Fruit fly (Drosophila melanogaster) whole organism, embryonic: ENCODE results near the gene Mdr65.

Source experiments
- Abd-B ChIP-seq: fragments of 200-800 bp; sonication (Bioruptor generic); optimal IDR thresholded peaks from 2 replicates; lab custom pipeline; 2018; ENCODE audit warnings: missing biosample characterization, mild to moderate bottlenecking, missing genetic modification characterization, moderate library complexity
- Bgb ChIP-seq: fragments of 200-800 bp; sonication (Bioruptor generic); IDR thresholded peaks from 2 replicates; pipeline ENCODE4 v1.3.6; 2022; ENCODE audit warnings: missing biosample characterization, missing genetic modification characterization; ENCODE audit not compliant: partially characterized antibody
- Bteb2 ChIP-seq: fragments of 200-800 bp; sonication (Bioruptor generic); optimal IDR thresholded peaks from 2 replicates; lab custom pipeline; 2016; ENCODE audit warnings: missing biosample characterization, missing genetic modification characterization
- CG10147 ChIP-seq: fragments of 200-800 bp; sonication (Bioruptor generic); optimal IDR thresholded peaks from 2 replicates; lab custom pipeline; 2019; ENCODE audit warnings: missing biosample characterization, mild to moderate bottlenecking, missing genetic modification characterization, moderate library complexity
- CG11504 ChIP-seq: fragments of 200-800 bp; sonication (Bioruptor generic); optimal IDR thresholded peaks from 3 replicates; lab custom pipeline; 2019; ENCODE audit warnings: missing biosample characterization, mild to moderate bottlenecking, missing genetic modification characterization, moderate library complexity
- CG12071 ChIP-seq: fragments of 200-800 bp; sonication (Bioruptor generic); optimal IDR thresholded peaks from 3 replicates; lab custom pipeline; 2018; ENCODE audit warnings: missing biosample characterization, mild to moderate bottlenecking, missing genetic modification characterization
- CG13424 ChIP-seq: fragments of 200-800 bp; sonication (Bioruptor generic); optimal IDR thresholded peaks from 2 replicates; lab custom pipeline; 2019; ENCODE audit warnings: missing biosample characterization, mild to moderate bottlenecking, missing genetic modification characterization, moderate library complexity
- CG14014 ChIP-seq: fragments of 200-800 bp; sonication (Bioruptor generic); IDR thresholded peaks from 2 replicates; pipeline ENCODE4 v1.3.6; 2022; ENCODE audit warnings: missing biosample characterization, missing genetic modification characterization
- CG14441 ChIP-seq: fragments of 200-800 bp; sonication (Bioruptor generic); IDR thresholded peaks from 2 replicates; pipeline ENCODE4 v1.3.6; 2022; ENCODE audit warnings: missing biosample characterization, missing genetic modification characterization
- CG17612 ChIP-seq: fragments of 200-800 bp; sonication (Bioruptor generic); IDR thresholded peaks from 2 replicates; pipeline ENCODE4 v1.3.6; 2022; ENCODE audit warnings: missing biosample characterization, missing genetic modification characterization
- CG18262 ChIP-seq: fragments of 200-800 bp; optimal IDR thresholded peaks from 3 replicates; lab custom pipeline; 2019; ENCODE audit warnings: missing biosample characterization, mild to moderate bottlenecking, missing genetic modification characterization, moderate library complexity
- CG32532 ChIP-seq: fragments of 200-800 bp; sonication (Bioruptor generic); IDR thresholded peaks from 2 replicates; pipeline ENCODE4 v1.3.6; 2022; ENCODE audit warnings: missing biosample characterization, missing genetic modification characterization
- CG3407 ChIP-seq: fragments of 200-800 bp; sonication (Bioruptor generic); optimal IDR thresholded peaks from 2 replicates; lab custom pipeline; 2018; ENCODE audit warnings: missing biosample characterization, mild to moderate bottlenecking, missing genetic modification characterization
- CG3995 ChIP-seq: fragments of 200-800 bp; sonication (Bioruptor generic); optimal IDR thresholded peaks from 3 replicates; lab custom pipeline; 2016; ENCODE audit warnings: missing biosample characterization, missing genetic modification characterization
- CG6272 ChIP-seq: fragments of 200-800 bp; sonication (Bioruptor generic); IDR thresholded peaks from 2 replicates; pipeline ENCODE4 v1.3.6; 2022; ENCODE audit warnings: missing biosample characterization, missing genetic modification characterization
- CG7928 ChIP-seq: fragments of 200-800 bp; sonication (Bioruptor generic); optimal IDR thresholded peaks from 2 replicates; lab custom pipeline; 2017; ENCODE audit warnings: missing biosample characterization, mild to moderate bottlenecking, missing genetic modification characterization
- CG8359 ChIP-seq: fragments of 200-800 bp; sonication (Bioruptor generic); optimal IDR thresholded peaks from 2 replicates; lab custom pipeline; 2017; ENCODE audit warnings: missing biosample characterization, mild to moderate bottlenecking, missing genetic modification characterization, borderline replicate concordance
- CG9437 ChIP-seq: fragments of 200-800 bp; sonication (Bioruptor generic); optimal IDR thresholded peaks from 2 replicates; lab custom pipeline; 2018; ENCODE audit warnings: missing biosample characterization, mild to moderate bottlenecking, missing genetic modification characterization
- CHES-1-like ChIP-seq: fragments of 200-800 bp; sonication (Bioruptor generic); optimal IDR thresholded peaks from 2 replicates; lab custom pipeline; 2016; ENCODE audit warnings: missing biosample characterization, missing genetic modification characterization
- D19B ChIP-seq: fragments of 200-800 bp; sonication (Bioruptor generic); optimal IDR thresholded peaks from 2 replicates; lab custom pipeline; 2017; ENCODE audit warnings: missing biosample characterization, mild to moderate bottlenecking, missing genetic modification characterization
- Dbx ChIP-seq: fragments of 200-800 bp; sonication (Bioruptor generic); IDR thresholded peaks from 3 replicates; pipeline ENCODE4 v1.3.6; 2022; ENCODE audit warnings: missing biosample characterization, missing genetic modification characterization
- Dip3 ChIP-seq: fragments of 200-800 bp; sonication (Bioruptor generic); optimal IDR thresholded peaks from 3 replicates; lab custom pipeline; 2016; ENCODE audit warnings: missing biosample characterization, missing genetic modification characterization
- HLH54F ChIP-seq: fragments of 200-800 bp; sonication (Bioruptor generic); optimal IDR thresholded peaks from 3 replicates; lab custom pipeline; 2016; ENCODE audit warnings: missing biosample characterization, missing genetic modification characterization
- HmgD ChIP-seq: fragments of 200-800 bp; sonication (Bioruptor generic); optimal IDR thresholded peaks from 3 replicates; lab custom pipeline; 2016; ENCODE audit warnings: missing biosample characterization, missing genetic modification characterization
- Lpt ChIP-seq: fragments of >200 bp; optimal IDR thresholded peaks from 2 replicates; lab custom pipeline; 2018; ENCODE audit warnings: missing biosample characterization, missing genetic modification characterization
- MTF-1 ChIP-seq: fragments of 200-800 bp; sonication (Bioruptor generic); optimal IDR thresholded peaks from 2 replicates; lab custom pipeline; 2018; ENCODE audit warnings: missing biosample characterization, mild to moderate bottlenecking, missing genetic modification characterization, borderline replicate concordance
- Nf-YC ChIP-seq: fragments of 200-800 bp; optimal IDR thresholded peaks from 3 replicates; lab custom pipeline; 2019; ENCODE audit warnings: missing biosample characterization, mild to moderate bottlenecking, missing genetic modification characterization, moderate library complexity
- Sox100B ChIP-seq: fragments of 200-800 bp; sonication (Bioruptor generic); optimal IDR thresholded peaks from 3 replicates; lab custom pipeline; 2018; ENCODE audit warnings: missing biosample characterization, mild to moderate bottlenecking, missing genetic modification characterization
- Trl ChIP-seq, 3 experiments: fragments of >200 bp in 2 of 3; fragments of 200-800 bp in 1 of 3; sonication (Bioruptor generic) in 1 of 3; optimal IDR thresholded peaks; 2 replicates in 1 of 3; 3 replicates in 2 of 3; lab custom pipeline; 2016 to 2017; ENCODE audit warnings: missing biosample characterization in 1 of 3, missing genetic modification characterization in 1 of 3
- abd-A ChIP-seq: fragments of 200-800 bp; sonication (Bioruptor generic); optimal IDR thresholded peaks from 3 replicates; lab custom pipeline; 2019; ENCODE audit warnings: missing biosample characterization, mild to moderate bottlenecking, missing genetic modification characterization, moderate library complexity
- bigmax ChIP-seq: fragments of 200-800 bp; sonication (Bioruptor generic); optimal IDR thresholded peaks from 2 replicates; lab custom pipeline; 2018; ENCODE audit warnings: missing biosample characterization, mild to moderate bottlenecking, missing genetic modification characterization
- btn ChIP-seq: fragments of 200-800 bp; sonication (Bioruptor generic); optimal IDR thresholded peaks from 2 replicates; lab custom pipeline; 2016; ENCODE audit warnings: missing biosample characterization, missing genetic modification characterization
- chinmo ChIP-seq: fragments of 200-800 bp; sonication (Bioruptor generic); IDR thresholded peaks from 4 replicates; pipeline ENCODE4 v1.3.6; 2022; ENCODE audit warnings: missing biosample characterization, missing genetic modification characterization; ENCODE audit not compliant: partially characterized antibody
- crol ChIP-seq: fragments of 200-800 bp; sonication (Bioruptor generic); IDR thresholded peaks from 2 replicates; pipeline ENCODE4 v1.3.6; 2022; ENCODE audit warnings: missing biosample characterization, missing genetic modification characterization
- dm ChIP-seq: fragments of 200-800 bp; sonication (Bioruptor generic); optimal IDR thresholded peaks from 3 replicates; lab custom pipeline; 2016; ENCODE audit warnings: missing biosample characterization, missing genetic modification characterization
- dmrt11E ChIP-seq: fragments of 200-800 bp; sonication (Bioruptor generic); optimal IDR thresholded peaks from 3 replicates; lab custom pipeline; 2018; ENCODE audit warnings: missing biosample characterization, mild to moderate bottlenecking, missing genetic modification characterization, moderate library complexity
- exex ChIP-seq: fragments of 200-800 bp; sonication (Bioruptor generic); optimal IDR thresholded peaks from 4 replicates; lab custom pipeline; 2018; ENCODE audit warnings: missing biosample characterization, mild to moderate bottlenecking, missing genetic modification characterization, moderate library complexity
- fru ChIP-seq: fragments of >200 bp; optimal IDR thresholded peaks from 2 replicates; lab custom pipeline; 2017
- ftz-f1 ChIP-seq: fragments of 200-800 bp; sonication (Bioruptor generic); optimal IDR thresholded peaks from 2 replicates; lab custom pipeline; 2016; ENCODE audit warnings: missing biosample characterization, missing genetic modification characterization
- her ChIP-seq: fragments of 200-800 bp; sonication (Bioruptor generic); optimal IDR thresholded peaks from 2 replicates; lab custom pipeline; 2016; ENCODE audit warnings: missing biosample characterization, missing genetic modification characterization
- lab ChIP-seq: fragments of 200-800 bp; sonication (Bioruptor generic); optimal IDR thresholded peaks from 3 replicates; lab custom pipeline; 2017; ENCODE audit warnings: missing biosample characterization, missing genetic modification characterization, mild to moderate bottlenecking, moderate library complexity, missing genetic modification reagents
- mam ChIP-seq: fragments of 200-800 bp; sonication (Bioruptor generic); optimal IDR thresholded peaks from 3 replicates; lab custom pipeline; 2016; ENCODE audit warnings: missing biosample characterization, missing genetic modification characterization
- oc ChIP-seq: fragments of 200-800 bp; sonication (Bioruptor generic); optimal IDR thresholded peaks from 2 replicates; lab custom pipeline; 2018; ENCODE audit warnings: missing biosample characterization, mild to moderate bottlenecking, missing genetic modification characterization, moderate library complexity
- org-1 ChIP-seq: fragments of 200-800 bp; sonication (Bioruptor generic); optimal IDR thresholded peaks from 2 replicates; lab custom pipeline; 2017; ENCODE audit warnings: missing biosample characterization, missing genetic modification characterization
- run ChIP-seq: fragments of 200-800 bp; sonication (Bioruptor generic); optimal IDR thresholded peaks from 3 replicates; lab custom pipeline; 2018; ENCODE audit warnings: missing biosample characterization, mild to moderate bottlenecking, missing genetic modification characterization
- tna ChIP-seq: fragments of 200-800 bp; sonication (Bioruptor generic); IDR thresholded peaks from 2 replicates; pipeline ENCODE4 v1.3.6; 2022; ENCODE audit warnings: missing biosample characterization, missing genetic modification characterization; ENCODE audit not compliant: partially characterized antibody
- ttk ChIP-seq: fragments of 200-800 bp; sonication (Bioruptor generic); IDR thresholded peaks from 2 replicates; pipeline ENCODE4 v2.1.2; 2022; ENCODE audit warnings: missing biosample characterization, missing genetic modification characterization
- unpg ChIP-seq: fragments of 200-800 bp; sonication (Bioruptor generic); optimal IDR thresholded peaks from 3 replicates; lab custom pipeline; 2018; ENCODE audit warnings: missing biosample characterization, mild to moderate bottlenecking, missing genetic modification characterization, moderate library complexity
- wor ChIP-seq: fragments of 200-800 bp; sonication (Bioruptor generic); IDR thresholded peaks from 2 replicates; pipeline ENCODE4 v1.3.6; 2022; ENCODE audit warnings: missing biosample characterization, missing genetic modification characterization

Mdr65 gene

DNA sequence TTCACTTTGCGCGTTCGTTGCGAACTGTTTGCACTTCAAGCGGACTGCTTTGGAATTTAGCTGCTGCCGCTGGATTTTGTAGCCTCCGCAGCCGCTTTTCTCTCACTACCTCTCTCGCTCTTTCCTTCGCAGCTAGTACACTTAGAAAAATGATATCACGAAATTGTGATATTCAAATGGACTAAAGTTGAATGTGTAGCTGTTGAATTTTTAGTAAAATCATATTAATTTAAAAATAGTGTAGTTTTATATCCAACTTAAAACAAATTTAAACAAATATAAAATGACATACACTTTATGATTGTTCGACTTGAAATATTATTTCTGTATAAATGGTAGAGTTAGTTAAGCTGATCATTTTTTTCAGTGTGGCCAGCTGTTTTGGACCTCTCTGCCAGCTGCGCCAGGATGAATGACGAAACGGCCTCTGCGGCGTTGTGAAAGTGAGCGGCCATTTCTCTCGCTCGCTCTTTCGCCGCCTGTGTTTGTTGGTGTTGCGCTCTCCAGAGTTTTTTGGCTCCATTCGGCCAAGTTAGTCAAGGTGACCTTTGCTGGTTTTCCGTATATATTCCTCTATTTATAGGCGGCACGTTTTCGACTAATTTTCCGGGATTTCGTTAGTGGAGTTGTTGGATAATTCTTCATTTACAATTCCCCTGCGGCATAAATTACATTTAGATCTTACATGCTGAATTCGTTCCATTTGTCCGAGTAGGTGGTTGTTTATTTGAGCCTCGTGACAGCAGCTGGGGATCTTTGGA, 17.3 kb upstream of the Mdr65 start, which contains the start of gene Ldh (continued):
- TF ChIP-seq Nf-YC (peak; percentile 90), Trl (optimal IDR thresholded peaks at IDR 0.05; lab: Kevin White, UChicago) (peak; percentile 57 to 65), Trl (GFP tag; optimal IDR thresholded peaks at IDR 0.05; lab: Kevin White, UChicago) (peak; percentile 68), CG10147 (GFP tag; lab: Kevin White, UChicago) (peak; percentile 97), CG8359 (GFP tag; lab: Kevin White, UChicago) (peak; percentile 87), chinmo (no peak), bigmax (GFP tag; lab: Kevin White, UChicago) (no peak), CG3995 (peak; percentile 58), HLH54F (GFP tag; lab: Kevin White, UChicago) (peak; percentile 86), Abd-B (GFP tag; lab: Kevin White, UChicago) (peak; percentile 94), Bgb (GFP tag; lab: Robert Waterston, UW) (no peak), CG6272 (peak; percentile 85), CHES-1-like (GFP tag; lab: Kevin White, UChicago) (peak; percentile 55), CG18262 (peak; percentile 99), Bteb2 (GFP tag; lab: Kevin White, UChicago) (peak; percentile 89), CG7928 (GFP tag; lab: Kevin White, UChicago) (peak; percentile 63), CG9437 (GFP tag; lab: Kevin White, UChicago) (peak; percentile 93), ttk (GFP tag; lab: Robert Waterston, UW) (peak; percentile 90), run (tag; lab: Kevin White, UChicago) (peak; percentile 93), abd-A (peak; percentile 68), CG13424 (tag; lab: Kevin White, UChicago) (peak; percentile 98), Dip3 (peak; percentile 50), mam (peak; percentile 76), dm (GFP tag; lab: Kevin White, UChicago) (peak; percentile 55), CG11504 (tag; lab: Kevin White, UChicago) (peak; percentile 95), org-1 (GFP tag; lab: Kevin White, UChicago) (peak; percentile 95), btn (GFP tag; lab: Kevin White, UChicago) (no peak), ftz-f1 (no peak), oc (peak; percentile 96), CG14441 (GFP tag; lab: Robert Waterston, UW) (peak; percentile 87), CG12071 (GFP tag; lab: Kevin White, UChicago) (peak; percentile 89), tna (GFP tag; lab: Robert Waterston, UW) (no peak), Lpt (no peak), Dbx (GFP tag; lab: Robert Waterston, UW) (peak; percentile 91), fru (lab: Kevin White, UChicago) (no peak), HmgD (GFP tag; lab: Kevin White, UChicago) (no peak), MTF-1 (GFP tag; lab: Kevin White, UChicago) (peak; percentile 65), CG32532 (peak; percentile 92), exex (tag; lab: Kevin White, UChicago) (peak; percentile 72), Sox100B (GFP tag; lab: Kevin White, UChicago) (peak; percentile 97), wor (GFP tag; lab: Robert Waterston, UW) (peak; percentile 89), CG17612 (GFP tag; lab: Robert Waterston, UW) (peak; percentile 67; the same call in 1 of the 2 replicates), her (GFP tag; lab: Kevin White, UChicago) (no peak), D19B (peak; percentile 82), CG3407 (GFP tag; lab: Kevin White, UChicago) (peak; percentile 90), lab (GFP tag; lab: Kevin White, UChicago) (peak; percentile 96), CG14014 (GFP tag; lab: Robert Waterston, UW) (peak; percentile 83), unpg (GFP tag; lab: Kevin White, UChicago) (peak; percentile 98), dmrt11E (tag; lab: Kevin White, UChicago) (peak; percentile 98), crol (GFP tag; lab: Robert Waterston, UW) (0 out of 2 replicates have a peak, but pooled peaks have one; percentile 11)
